Worm (Caenorhabditis elegans) whole organism, L3 larva: Measurements from ENCODE around the gene par-4.
"Not testable (repeated sequence)": the region's sequence is repeated elsewhere in the genome, so short reads cannot be mapped to it uniquely, and the experiment has no call there.

Experiments
- ama-1 ChIP-seq: fragments of 150-350 bp; optimal IDR thresholded peaks from 2 replicates; lab custom pipeline; 2018
- daf-12 ChIP-seq: fragments of 150-350 bp; optimal IDR thresholded peaks from 2 replicates; lab custom pipeline; 2014; ENCODE audit warnings: missing biosample characterization, missing genetic modification reagents, missing genetic modification characterization
- egl-27 ChIP-seq: sonication (generic microtip); optimal IDR thresholded peaks from 4 replicates; lab custom pipeline; 2017; ENCODE audit warnings: missing biosample characterization, missing genetic modification reagents, missing genetic modification characterization
- elt-3 ChIP-seq, 3 experiments: fragments of 150-350 bp in 1 of 3; sonication (generic microtip) in 2 of 3; optimal IDR thresholded peaks; 2 replicates in 2 of 3; 4 replicates in 1 of 3; lab custom pipeline; 2014 to 2017; ENCODE audit warnings: missing biosample characterization in 3 of 3, missing genetic modification characterization in 3 of 3
- jun-1 ChIP-seq: fragments of 150-350 bp; optimal IDR thresholded peaks from 2 replicates; lab custom pipeline; 2014; ENCODE audit warnings: missing biosample characterization, missing genetic modification reagents, missing genetic modification characterization
- nhr-11 ChIP-seq: fragments of 150-350 bp; optimal IDR thresholded peaks from 2 replicates; lab custom pipeline; 2014; ENCODE audit warnings: missing biosample characterization, missing genetic modification characterization
- nhr-12 ChIP-seq: fragments of 150-350 bp; optimal IDR thresholded peaks from 2 replicates; lab custom pipeline; 2014; ENCODE audit warnings: missing biosample characterization, missing genetic modification characterization
- nhr-43 ChIP-seq: sonication (generic microtip); optimal IDR thresholded peaks from 2 replicates; lab custom pipeline; 2016; ENCODE audit warnings: mild to moderate bottlenecking, missing genetic modification characterization, missing compliant biosample characterization; ENCODE audit not compliant: poor library complexity, severe bottlenecking
- snpc-4 ChIP-seq: fragments of 150-350 bp; optimal IDR thresholded peaks from 2 replicates; lab custom pipeline; 2014; ENCODE audit warnings: missing biosample characterization, missing genetic modification characterization
- ztf-11 ChIP-seq: fragments of 150-350 bp; optimal IDR thresholded peaks from 2 replicates; lab custom pipeline; 2014; ENCODE audit warnings: missing biosample characterization, missing genetic modification characterization
- ztf-4 ChIP-seq: fragments of 150-350 bp; optimal IDR thresholded peaks from 2 replicates; lab custom pipeline; 2014; ENCODE audit warnings: missing biosample characterization, missing genetic modification characterization

DNA sequence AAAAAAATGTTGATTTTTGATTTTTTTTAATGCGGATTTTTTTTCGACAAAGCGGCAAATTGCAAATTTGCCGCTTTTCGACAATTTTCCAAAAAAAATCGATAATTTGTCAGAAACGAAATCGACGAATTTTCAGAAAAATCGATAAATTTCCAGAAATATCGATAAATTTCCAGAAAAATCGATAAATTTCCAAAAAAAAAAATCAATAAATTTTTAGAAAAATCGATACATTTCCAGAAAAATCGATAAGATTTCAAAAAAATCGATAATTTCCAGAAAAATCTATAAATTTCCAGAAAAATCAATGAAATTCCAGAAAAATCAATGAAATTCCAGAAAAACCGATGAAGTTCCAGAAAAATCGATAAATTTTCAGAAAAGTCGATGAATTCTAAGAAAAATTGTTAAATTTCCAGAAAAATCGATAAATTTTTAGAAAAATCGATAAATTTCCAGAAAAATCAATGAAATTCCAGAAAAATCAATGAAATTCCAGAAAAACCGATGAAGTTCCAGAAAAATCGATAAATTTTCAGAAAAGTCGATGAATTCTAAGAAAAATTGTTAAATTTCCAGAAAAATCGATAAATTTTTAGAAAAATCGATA lies 31.3 kb downstream of the par-4 start:
- TF ChIP-seq egl-27 (tag; lab: Kevin White, UChicago); ztf-11; ztf-4 (tag; lab: Kevin White, UChicago); nhr-11 (tag; lab: Kevin White, UChicago); daf-12 (tag; lab: Kevin White, UChicago); ama-1 (lab: Kevin White, UChicago); nhr-43; nhr-12 (tag; lab: Kevin White, UChicago); elt-3 (tag; optimal IDR thresholded peaks at IDR 0.05; lab: Kevin White, UChicago); jun-1 (tag; lab: Kevin White, UChicago); snpc-4: not testable (repeated sequence)
